Fruit fly (Drosophila melanogaster): ENCODE measurements around the gene CG5815.

Gene CG5815

DNA sequence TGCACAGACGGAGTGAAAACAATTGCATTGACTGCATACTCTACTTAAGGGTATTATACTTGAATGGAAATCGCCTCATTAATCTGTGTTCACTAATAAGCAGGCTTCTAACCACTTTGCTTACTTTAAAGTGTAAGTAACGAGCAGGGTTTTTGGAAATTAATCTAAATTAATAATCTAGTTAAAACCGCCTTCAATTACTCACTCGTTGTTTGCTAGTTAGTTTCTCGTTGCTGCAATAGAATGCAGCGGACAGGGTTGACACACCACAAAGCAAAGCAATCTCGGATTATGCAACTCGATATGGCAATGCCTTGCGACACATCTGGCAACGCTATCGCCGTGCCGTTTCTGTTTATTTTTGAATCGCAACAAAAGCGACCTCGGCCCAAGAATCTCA is 27.6 kb downstream of the CG5815 start:
- TF ChIP-seq insv (optimal IDR thresholded peaks at IDR 0.05) (no peak), Myc (optimal IDR thresholded peaks at IDR 0.05) (no peak), ttk (optimal IDR thresholded peaks at IDR 0.05) (no peak), h (optimal IDR thresholded peaks at IDR 0.05) (no peak), psq (optimal IDR thresholded peaks at IDR 0.05) (no peak), Sin3A (optimal IDR thresholded peaks at IDR 0.05) (no peak)

DNA sequence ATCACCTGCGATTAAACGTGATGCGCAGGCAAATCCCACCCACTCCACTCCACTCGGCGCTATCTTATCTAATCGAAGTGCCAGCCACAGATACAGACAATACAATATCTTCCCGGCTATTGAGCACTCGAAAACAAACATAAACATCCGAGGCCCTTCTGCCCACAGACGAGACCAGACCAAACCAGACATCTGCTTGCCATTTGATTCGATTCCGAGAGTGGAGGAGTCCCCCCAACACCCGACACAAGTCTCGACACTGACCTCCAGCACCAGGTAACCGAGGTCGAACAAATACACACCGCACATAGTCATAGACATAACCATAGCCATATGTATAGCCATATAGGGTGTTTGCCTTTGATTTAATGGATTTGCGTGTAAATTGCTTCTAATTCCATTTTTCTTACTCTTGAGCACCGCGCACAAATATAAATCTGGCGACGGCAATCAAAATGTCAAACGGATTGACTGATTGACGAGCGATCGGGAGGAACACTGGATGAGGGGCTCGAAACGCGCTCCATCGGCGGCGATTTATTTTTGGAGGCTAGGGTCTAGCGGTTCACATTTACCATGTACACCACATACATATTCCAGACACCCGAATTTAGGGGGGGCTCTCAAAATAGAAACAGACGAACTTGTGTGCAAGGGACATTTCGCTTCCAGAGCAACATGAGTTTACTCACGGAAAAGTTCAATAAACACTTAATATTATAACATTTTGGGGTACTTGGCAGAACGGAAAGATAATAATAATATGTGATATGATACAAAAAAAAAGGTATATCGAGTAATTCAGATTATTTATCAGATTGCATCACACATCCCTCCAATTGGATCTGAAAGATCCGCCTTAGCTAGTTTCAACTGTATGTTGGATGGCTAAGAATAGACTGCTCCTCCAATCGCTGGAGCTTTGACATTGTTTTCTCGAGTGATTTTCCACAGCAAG is 36.7 kb downstream of the CG5815 start:
- TF ChIP-seq psq (optimal IDR thresholded peaks at IDR 0.05): no peak
- no peak for TF ChIP-seq insv (optimal IDR thresholded peaks at IDR 0.05)
- TF ChIP-seq Myc (optimal IDR thresholded peaks at IDR 0.05): no peak
- TF ChIP-seq Sin3A (optimal IDR thresholded peaks at IDR 0.05): no peak
- TF ChIP-seq ttk (optimal IDR thresholded peaks at IDR 0.05): no peak
- no peak for TF ChIP-seq h (optimal IDR thresholded peaks at IDR 0.05)

DNA sequence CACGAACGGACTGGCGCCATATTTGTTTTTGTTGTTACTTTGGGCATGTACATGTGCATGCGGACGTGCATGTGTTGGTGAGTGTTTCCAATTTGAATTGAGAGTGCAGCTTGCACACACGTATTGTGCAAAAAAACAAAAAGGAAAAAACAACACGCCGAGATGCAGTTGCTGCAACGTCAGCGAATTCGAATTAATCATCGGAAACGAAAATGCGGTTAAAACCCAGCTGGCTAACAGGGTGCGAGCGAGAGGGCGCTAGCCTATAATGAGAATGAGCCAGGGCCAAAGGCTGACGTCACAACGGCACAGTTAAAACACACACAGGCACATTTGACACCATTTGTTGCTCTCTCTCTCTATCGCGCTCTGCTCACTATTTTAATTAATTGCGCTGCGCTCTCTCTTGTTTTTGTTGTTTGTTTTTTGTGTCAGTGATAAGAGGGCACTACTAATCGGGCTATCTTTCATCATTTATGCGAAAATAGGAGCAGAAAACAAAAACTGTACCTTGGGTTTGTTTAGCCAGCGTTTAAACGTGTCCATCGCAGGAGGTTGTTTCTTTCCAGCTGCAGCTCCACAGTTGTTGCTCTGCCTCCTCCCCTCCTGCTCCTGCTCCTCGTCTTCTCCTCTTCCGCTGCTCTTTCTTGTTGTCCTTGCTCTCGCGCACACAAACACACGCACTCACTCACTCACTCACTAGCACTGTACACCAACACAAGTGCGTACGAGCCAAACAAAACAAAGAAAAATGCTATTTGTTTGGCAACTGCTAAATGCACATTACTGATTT is 37.7 kb downstream of the CG5815 start:
- no peak for TF ChIP-seq ttk (optimal IDR thresholded peaks at IDR 0.05)
- no peak for TF ChIP-seq Sin3A (optimal IDR thresholded peaks at IDR 0.05)
- TF ChIP-seq h (optimal IDR thresholded peaks at IDR 0.05): no peak
- TF ChIP-seq psq (optimal IDR thresholded peaks at IDR 0.05): no peak
- TF ChIP-seq Myc (optimal IDR thresholded peaks at IDR 0.05): no peak
- TF ChIP-seq insv (optimal IDR thresholded peaks at IDR 0.05): no peak

DNA sequence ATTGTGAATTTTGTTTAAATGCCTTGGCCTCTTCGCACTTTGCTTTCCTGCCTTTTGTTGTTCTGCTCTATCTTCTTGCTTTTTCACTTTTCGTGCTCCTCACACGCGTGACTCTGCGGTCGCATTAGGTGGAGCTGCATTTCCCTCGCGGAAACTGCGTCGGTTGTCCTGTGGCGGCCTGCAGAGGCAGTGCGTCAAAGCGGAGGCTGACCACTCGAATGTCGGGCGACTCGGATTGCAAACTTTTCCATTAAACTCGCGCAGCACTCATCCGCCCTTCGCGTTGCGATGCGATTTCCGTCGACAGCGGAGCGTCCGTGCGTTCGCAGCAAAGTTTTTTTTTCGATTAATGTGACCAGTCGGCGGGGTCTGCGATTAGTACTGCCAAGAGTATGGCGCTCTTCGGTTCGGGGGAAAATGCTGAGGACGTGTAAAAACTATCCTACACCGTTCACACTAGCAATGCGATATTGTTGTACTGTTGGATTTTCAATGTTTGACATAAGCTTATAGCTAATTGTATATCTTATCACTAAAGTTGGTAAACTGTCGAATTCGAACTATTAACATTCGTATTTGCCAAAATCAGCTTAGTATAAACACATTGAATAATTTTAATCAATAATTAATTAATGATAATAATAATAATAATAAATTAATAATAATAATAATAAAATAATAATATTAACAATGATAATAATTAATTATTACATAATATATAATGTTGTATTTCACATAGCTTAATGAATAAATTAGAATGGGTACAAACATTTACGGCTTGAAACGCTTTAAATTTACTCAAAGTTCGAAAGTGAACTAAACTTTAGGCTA is 38.5 kb downstream of the CG5815 start, which contains the start of gene CG6051:
TSS of gene CG6051 (minus strand) at position 385 of the 831 bp plus-strand sequence.
- no peak for TF ChIP-seq ttk (optimal IDR thresholded peaks at IDR 0.05)
- TF ChIP-seq psq (optimal IDR thresholded peaks at IDR 0.05): no peak
- TF ChIP-seq insv (optimal IDR thresholded peaks at IDR 0.05): no peak
- no peak for TF ChIP-seq h (optimal IDR thresholded peaks at IDR 0.05)
- no peak for TF ChIP-seq Myc (optimal IDR thresholded peaks at IDR 0.05)
- TF ChIP-seq Sin3A (optimal IDR thresholded peaks at IDR 0.05): no peak

DNA sequence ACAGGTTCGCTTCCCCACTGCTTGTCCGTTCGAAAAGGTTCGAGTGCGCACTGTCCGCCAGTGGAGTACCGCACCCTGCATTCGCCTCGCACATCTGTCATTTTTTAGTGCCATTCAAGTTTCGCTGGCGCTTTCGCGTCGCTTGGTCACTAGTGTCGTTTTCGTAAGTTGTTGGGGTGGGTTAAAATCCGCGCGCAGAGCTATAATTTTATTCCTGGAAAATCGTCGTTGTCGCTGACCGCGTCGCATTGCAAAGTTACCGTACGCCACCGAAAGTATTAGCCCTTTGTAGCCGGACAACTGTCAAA is 39.1 kb downstream of the CG5815 start, which contains the start of gene Men-b:
TSS of gene Men-b (plus strand) at position 147 of the 308 bp plus-strand sequence.
- TF ChIP-seq h (optimal IDR thresholded peaks at IDR 0.05) (no peak), Sin3A (optimal IDR thresholded peaks at IDR 0.05) (no peak), insv (optimal IDR thresholded peaks at IDR 0.05) (no peak), ttk (optimal IDR thresholded peaks at IDR 0.05) (no peak), psq (optimal IDR thresholded peaks at IDR 0.05) (no peak), Myc (optimal IDR thresholded peaks at IDR 0.05) (no peak)

DNA sequence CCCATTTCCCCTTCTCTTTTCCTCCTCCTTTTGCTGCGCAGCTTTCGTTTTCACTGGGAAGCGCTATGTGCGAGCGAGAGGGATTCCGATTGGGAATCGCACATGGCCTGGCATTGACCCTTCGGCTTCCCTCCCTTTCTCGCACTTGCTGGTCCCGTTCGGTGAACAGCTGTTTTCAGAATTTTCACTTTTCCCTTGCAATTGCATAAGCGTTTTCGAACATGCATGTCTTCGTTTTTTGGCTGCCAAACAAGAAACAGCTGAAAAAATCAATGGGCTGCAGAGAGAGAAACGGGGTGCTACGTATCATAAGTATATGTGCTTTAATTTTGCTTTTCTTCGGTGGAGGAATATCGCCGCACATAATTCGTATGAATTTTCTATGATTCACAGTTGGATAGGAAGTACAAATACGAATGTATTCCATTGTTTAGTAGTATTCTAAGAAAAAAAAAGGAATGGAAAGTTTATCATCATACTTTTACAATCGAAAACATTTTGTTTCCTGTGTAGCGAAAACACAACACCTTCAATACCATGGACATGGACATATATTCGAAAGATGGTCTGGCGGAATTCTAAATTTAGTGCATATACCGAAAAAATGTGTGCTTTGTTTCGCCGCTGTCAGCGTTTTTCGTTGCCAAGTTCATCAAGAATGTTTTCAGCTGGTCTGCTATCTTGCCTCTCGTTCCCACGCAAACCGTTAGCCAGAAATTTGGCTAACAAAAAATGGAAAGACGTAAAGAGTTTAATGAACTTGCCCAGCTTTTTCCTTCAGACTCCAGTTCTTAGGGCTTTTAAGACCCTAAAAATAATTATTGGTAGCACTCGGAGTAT is 40.0 kb downstream of the CG5815 start:
- no peak for TF ChIP-seq Sin3A (optimal IDR thresholded peaks at IDR 0.05)
- TF ChIP-seq psq (optimal IDR thresholded peaks at IDR 0.05): no peak
- TF ChIP-seq insv (optimal IDR thresholded peaks at IDR 0.05): no peak
- TF ChIP-seq h (optimal IDR thresholded peaks at IDR 0.05): no peak
- TF ChIP-seq Myc (optimal IDR thresholded peaks at IDR 0.05): no peak
- no peak for TF ChIP-seq ttk (optimal IDR thresholded peaks at IDR 0.05)

DNA sequence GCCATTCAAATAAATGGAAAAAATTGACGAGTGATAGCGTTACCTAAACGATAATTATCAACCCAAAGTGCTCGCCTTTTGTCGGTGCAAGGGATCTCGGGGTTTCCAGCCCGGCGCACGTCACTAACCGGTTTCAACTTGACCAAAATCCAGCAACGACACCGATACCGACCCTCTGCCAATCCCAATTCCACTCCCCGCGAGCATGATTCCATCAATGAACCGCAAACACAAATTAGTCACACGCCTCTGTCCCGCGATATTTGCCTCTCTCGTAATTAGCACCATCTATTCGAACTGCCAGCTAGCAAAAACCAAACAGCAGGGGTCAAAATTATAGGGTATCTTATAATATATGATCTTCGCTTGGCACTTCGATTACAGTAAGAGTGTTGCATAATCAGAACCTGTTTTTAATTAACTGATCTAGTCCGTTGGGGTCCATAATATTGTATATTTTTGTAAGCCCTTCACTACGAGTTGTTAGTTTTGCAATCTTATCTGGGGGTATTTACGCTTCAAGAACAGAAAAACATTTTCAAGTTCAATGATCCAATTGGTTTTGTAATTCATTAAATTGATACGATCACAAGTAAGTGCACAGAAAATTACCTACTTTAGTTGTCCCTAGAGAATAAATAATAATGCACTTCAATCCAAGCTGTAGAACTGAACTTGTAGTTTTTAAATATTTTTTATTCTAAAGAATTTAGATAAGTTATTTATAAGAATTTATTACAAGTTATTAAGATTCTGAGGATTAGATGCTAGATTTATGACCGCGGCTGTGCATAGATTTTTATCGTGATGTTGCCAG is 40.9 kb downstream of the CG5815 start:
- TF ChIP-seq Sin3A (optimal IDR thresholded peaks at IDR 0.05) (no peak), Myc (optimal IDR thresholded peaks at IDR 0.05) (no peak), h (optimal IDR thresholded peaks at IDR 0.05) (no peak), psq (optimal IDR thresholded peaks at IDR 0.05) (no peak), ttk (optimal IDR thresholded peaks at IDR 0.05) (no peak), insv (optimal IDR thresholded peaks at IDR 0.05) (no peak)

DNA sequence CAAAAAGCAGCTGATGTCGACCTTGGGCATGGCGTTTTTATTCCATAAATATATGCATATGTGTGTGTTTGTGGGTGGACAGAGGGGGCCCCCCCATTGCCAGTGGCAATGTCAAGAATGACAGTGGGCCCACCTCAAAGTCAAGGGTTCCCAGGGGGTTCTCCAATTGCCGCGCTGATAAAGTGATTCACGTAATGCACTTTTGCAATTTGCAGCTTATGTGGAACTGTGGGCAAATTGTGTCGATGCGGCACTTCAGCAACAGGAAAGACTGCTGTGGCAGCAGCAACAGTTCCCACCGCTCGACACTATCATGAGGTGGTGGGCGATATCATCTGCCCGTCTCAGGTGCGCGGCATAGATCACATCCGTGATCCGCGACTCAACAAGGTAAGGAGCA is 41.6 kb downstream of the CG5815 start:
- TF ChIP-seq Sin3A (optimal IDR thresholded peaks at IDR 0.05) (no peak), ttk (optimal IDR thresholded peaks at IDR 0.05) (no peak), psq (optimal IDR thresholded peaks at IDR 0.05) (no peak), insv (optimal IDR thresholded peaks at IDR 0.05) (no peak), Myc (optimal IDR thresholded peaks at IDR 0.05) (no peak), h (optimal IDR thresholded peaks at IDR 0.05) (no peak)

DNA sequence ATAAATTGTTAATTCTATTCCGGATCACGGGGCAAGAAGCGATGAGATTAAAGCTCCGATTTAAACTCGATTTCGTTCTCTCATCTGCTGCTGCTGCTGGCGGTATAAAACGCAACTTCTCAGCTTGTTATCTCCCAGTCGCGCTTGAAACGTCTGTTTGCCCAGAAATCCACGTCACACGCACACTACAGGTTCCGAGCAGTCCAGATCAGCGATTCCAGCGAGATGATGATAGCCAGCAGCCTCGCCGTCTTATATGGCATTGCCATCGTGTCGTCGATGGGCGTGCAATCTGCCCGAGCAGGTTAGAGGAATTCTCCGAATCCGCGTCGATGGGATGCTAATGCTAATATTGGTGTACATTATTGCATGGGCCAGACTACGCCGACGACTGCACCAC is 45.4 kb downstream of the CG5815 start, which contains the start of gene grass:
TSS of gene grass (plus strand) at position 135 of the 400 bp plus-strand sequence.
- TF ChIP-seq psq (optimal IDR thresholded peaks at IDR 0.05) (no peak), h (optimal IDR thresholded peaks at IDR 0.05) (no peak), ttk (optimal IDR thresholded peaks at IDR 0.05) (no peak)

DNA sequence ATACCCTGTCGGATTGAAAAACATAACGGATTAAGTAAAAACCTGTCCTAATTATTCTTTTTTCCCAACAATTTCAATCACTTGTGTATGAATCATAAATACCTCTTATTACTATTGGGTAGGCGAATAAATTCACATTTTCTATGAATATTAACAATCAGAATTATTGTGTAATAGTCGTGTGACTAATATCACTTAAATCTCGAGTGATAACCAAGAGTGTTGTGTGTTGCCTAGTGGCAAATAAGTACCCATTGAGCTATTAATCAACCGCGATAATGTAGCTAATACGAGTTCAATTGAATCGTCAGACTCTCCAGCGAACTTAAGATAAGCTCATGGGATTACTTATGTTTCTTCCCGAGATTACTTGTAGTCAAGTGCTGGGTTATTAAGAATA is 47.5 kb downstream of the CG5815 start:
- TF ChIP-seq h (optimal IDR thresholded peaks at IDR 0.05): no peak
- TF ChIP-seq Myc (optimal IDR thresholded peaks at IDR 0.05): no peak
- TF ChIP-seq Sin3A (optimal IDR thresholded peaks at IDR 0.05): no peak
- TF ChIP-seq ttk (optimal IDR thresholded peaks at IDR 0.05): no peak
- no peak for TF ChIP-seq psq (optimal IDR thresholded peaks at IDR 0.05)
- TF ChIP-seq insv (optimal IDR thresholded peaks at IDR 0.05): no peak

All from Kc167 (cell line).